Worm (Caenorhabditis elegans): ENCODE data around the gene C32A9.1.

The C32A9.1 gene

DNA sequence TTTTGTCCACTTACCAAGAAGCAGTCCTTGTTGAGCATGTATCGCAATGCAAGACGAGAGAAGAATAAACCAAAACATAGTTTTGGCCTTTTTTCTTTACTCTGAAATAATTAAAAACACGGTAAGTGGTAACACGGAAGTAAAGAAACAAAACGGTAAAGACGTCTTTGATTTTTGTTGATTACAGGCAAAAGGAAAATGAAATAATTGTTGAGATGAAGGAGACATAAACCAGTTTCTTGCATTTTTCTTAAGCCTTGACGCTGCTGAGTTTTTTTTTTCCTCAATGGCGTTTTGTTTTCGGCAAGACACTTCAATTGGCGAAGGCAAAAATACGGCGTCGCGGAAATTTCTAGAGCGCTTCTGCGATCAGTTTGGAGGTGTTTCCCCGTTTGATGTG is 23.1 kb downstream of the C32A9.1 start, which contains the start of gene zipt-13:
Gene zipt-13, minus strand, starts transcription at position 101 of the 400 bp plus-strand sequence.
- TF ChIP-seq cog-1 (tag; optimal IDR thresholded peaks at IDR 0.05) (no peak), flt-1 (GFP tag; IDR thresholded peaks at IDR 0.05) (no peak), med-1 (GFP tag; optimal IDR thresholded peaks at IDR 0.05; ENCODE audit: insufficient read depth) (no peak), T22C8.4 (GFP tag; IDR thresholded peaks at IDR 0.05) (no peak), tab-1 (GFP tag; IDR thresholded peaks at IDR 0.05) (no peak), ztf-29 (GFP tag; IDR thresholded peaks at IDR 0.05) (no peak), ref-1 (GFP tag; conservative IDR thresholded peaks at IDR 0.05) (no peak), klf-2 (GFP tag; conservative IDR thresholded peaks at IDR 0.05) (no peak), ztf-23 (GFP tag; IDR thresholded peaks at IDR 0.05) (no peak)

DNA sequence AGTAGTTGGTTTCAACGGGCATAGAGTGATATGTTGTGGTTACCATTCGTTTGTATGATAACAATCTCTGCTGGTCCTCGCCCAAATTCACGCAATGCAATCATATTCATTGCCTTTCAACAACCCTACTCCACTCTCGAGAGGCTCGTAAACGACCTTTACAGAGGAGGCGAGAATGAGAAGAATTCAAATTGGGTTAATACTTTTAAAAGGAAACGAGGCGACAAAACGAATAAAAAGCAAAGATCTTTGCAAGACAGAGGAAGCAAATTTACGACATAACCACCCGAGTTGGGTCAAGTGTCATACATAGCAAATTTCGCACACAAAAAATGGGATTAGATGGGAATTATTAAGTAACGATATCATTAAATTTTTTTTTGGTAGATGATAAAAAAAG is 27.5 kb downstream of the C32A9.1 start:
- TF ChIP-seq ref-1 (GFP tag; conservative IDR thresholded peaks at IDR 0.05) (no peak), cog-1 (tag; optimal IDR thresholded peaks at IDR 0.05) (no peak), ztf-29 (GFP tag; IDR thresholded peaks at IDR 0.05) (no peak), flt-1 (GFP tag; IDR thresholded peaks at IDR 0.05) (no peak), ztf-23 (GFP tag; IDR thresholded peaks at IDR 0.05) (no peak), med-1 (GFP tag; optimal IDR thresholded peaks at IDR 0.05; ENCODE audit: insufficient read depth) (no peak), tab-1 (GFP tag; IDR thresholded peaks at IDR 0.05) (no peak), klf-2 (GFP tag; conservative IDR thresholded peaks at IDR 0.05) (no peak), T22C8.4 (GFP tag; IDR thresholded peaks at IDR 0.05) (no peak)

DNA sequence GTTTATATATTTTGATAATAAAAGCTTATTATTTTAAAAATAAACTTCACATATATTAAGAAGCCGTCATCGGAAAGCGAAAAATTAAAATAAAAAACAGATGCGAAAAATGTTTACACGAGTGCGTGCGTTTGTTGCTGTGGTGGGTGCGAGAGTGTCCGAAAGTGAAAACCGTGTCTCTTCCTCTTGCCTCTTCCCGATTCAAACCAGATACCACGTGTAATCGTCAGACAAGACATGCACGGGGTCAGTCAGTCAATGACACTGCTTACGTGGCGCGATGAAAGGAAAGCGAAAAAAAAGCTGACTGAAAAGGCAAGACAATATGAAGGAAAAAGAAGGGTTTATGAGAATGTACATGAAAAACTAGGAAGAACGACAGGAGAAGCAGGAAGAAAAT is 29.1 kb downstream of the C32A9.1 start:
- TF ChIP-seq tab-1 (GFP tag; IDR thresholded peaks at IDR 0.05): no peak

DNA sequence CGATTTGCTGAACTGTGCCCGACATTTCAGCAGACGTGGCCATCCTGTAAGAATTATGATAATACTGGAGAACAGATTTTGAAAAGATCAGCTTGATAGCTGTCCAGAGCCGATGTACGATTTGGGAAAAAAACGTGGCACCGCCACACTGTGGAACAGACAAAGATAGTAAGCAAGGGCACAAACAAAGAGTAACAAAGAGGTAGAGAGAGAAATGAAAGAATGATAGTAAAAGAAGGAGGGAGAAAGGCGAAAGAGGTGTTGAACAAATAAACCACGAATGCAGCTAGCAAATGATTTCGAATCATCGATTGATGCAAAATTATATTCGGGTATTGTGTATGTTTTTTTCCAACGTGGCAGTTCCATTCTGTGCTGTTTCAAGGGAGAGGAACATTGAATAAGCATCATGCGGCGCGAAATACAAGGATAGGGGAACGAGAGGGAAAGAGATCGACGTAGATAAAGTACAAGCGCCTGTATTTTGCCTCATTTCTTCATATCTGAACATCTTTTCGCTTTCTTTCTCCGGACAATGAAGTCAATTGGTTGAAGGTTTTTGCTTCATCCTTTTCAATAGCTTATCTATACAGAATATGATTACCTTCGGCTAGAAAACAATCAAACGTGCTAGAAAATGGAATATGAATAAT is 31.7 kb downstream of the C32A9.1 start, which contains the start of gene C14H10.3:
Gene C14H10.3, minus strand, starts transcription at position 44 of the 653 bp plus-strand sequence.
- TF ChIP-seq ref-1 (GFP tag; conservative IDR thresholded peaks at IDR 0.05) (no peak), cog-1 (tag; optimal IDR thresholded peaks at IDR 0.05) (no peak), flt-1 (GFP tag; IDR thresholded peaks at IDR 0.05) (no peak), tab-1 (GFP tag; IDR thresholded peaks at IDR 0.05) (no peak), med-1 (GFP tag; optimal IDR thresholded peaks at IDR 0.05; ENCODE audit: insufficient read depth) (no peak)

DNA sequence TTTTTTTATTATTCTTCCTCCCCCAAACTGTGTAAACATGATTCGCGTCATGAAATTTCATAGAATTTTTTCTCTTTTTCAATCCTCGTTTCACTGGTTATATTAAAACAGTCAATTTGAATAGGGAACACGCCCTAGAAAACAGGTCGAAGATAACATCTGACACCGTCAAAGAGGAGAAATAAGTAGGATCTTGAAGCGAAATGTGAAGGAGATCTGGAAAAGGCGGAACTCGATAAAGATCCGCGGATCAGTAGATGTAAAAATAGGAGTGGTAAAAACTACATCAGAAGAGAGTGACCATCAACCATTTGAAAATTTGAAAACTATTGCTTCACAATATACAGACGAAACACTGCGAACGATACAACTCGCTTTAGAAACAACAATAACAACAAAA is 32.7 kb downstream of the C32A9.1 start:
- TF ChIP-seq flt-1 (GFP tag; IDR thresholded peaks at IDR 0.05) (no peak), ztf-29 (GFP tag; IDR thresholded peaks at IDR 0.05) (no peak), T22C8.4 (GFP tag; IDR thresholded peaks at IDR 0.05) (no peak), klf-2 (GFP tag; conservative IDR thresholded peaks at IDR 0.05) (no peak), ztf-23 (GFP tag; IDR thresholded peaks at IDR 0.05) (no peak), cog-1 (tag; optimal IDR thresholded peaks at IDR 0.05) (no peak), ref-1 (GFP tag; conservative IDR thresholded peaks at IDR 0.05) (no peak), med-1 (GFP tag; optimal IDR thresholded peaks at IDR 0.05; ENCODE audit: insufficient read depth) (no peak), tab-1 (GFP tag; IDR thresholded peaks at IDR 0.05) (no peak)

DNA sequence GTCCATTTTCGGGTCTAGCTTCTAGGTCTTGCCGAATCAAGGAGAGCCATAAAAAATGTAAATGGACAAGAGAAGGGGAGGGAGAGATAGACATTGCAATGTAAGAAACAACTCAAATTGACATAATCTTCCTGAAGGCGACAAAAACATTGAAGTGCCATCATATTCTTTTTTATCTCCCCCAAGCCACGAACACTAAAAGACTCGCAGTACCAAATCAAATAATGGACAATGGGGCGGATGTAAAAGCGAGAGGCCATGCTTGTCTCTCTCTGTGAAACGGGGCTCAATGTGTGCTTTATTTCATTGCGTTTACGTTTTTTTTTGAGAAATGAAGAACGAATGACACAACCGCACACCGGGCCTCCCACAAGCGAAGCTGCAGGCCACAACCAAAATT is 34.1 kb downstream of the C32A9.1 start:
- TF ChIP-seq med-1 (GFP tag; optimal IDR thresholded peaks at IDR 0.05; ENCODE audit: insufficient read depth) (no peak), tab-1 (GFP tag; IDR thresholded peaks at IDR 0.05) (no peak), T22C8.4 (GFP tag; IDR thresholded peaks at IDR 0.05) (no peak), klf-2 (GFP tag; conservative IDR thresholded peaks at IDR 0.05) (no peak), ztf-29 (GFP tag; IDR thresholded peaks at IDR 0.05) (no peak), ref-1 (GFP tag; conservative IDR thresholded peaks at IDR 0.05) (no peak), ztf-23 (GFP tag; IDR thresholded peaks at IDR 0.05) (no peak), cog-1 (tag; optimal IDR thresholded peaks at IDR 0.05) (no peak), flt-1 (GFP tag; IDR thresholded peaks at IDR 0.05) (no peak)

DNA sequence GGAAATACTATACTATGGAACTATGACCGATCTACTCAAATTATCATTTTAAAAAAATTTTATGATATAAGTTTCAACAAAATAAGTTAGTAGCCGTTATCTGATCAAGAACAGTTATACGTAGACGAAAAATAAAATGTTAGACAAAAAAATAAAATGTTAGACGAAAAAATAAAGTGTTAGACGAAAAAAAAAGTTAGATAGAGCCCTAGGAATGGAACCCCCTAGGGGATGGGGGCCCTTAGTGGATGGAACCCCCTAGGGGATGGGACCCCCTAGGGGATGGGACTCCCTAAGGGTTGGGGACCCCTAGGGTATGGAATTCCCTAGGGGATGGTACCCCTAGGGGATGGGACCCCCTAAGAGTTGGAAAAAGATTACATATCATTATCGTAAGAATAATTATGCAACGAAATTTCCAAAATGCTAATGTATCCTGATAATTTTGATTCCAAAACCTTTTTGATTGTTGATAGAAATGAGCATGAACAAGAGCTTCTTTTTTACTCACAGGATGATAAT is 40.7 kb downstream of the C32A9.1 start:
- TF ChIP-seq cog-1 (tag; optimal IDR thresholded peaks at IDR 0.05): no peak
- no peak for TF ChIP-seq ref-1 (GFP tag; conservative IDR thresholded peaks at IDR 0.05)
- TF ChIP-seq med-1 (GFP tag; optimal IDR thresholded peaks at IDR 0.05; ENCODE audit: insufficient read depth): no peak
- no peak for TF ChIP-seq flt-1 (GFP tag; IDR thresholded peaks at IDR 0.05)
- no peak for TF ChIP-seq ztf-29 (GFP tag; IDR thresholded peaks at IDR 0.05)
- TF ChIP-seq tab-1 (GFP tag; IDR thresholded peaks at IDR 0.05): no peak
- no peak for TF ChIP-seq T22C8.4 (GFP tag; IDR thresholded peaks at IDR 0.05)
- TF ChIP-seq ztf-23 (GFP tag; IDR thresholded peaks at IDR 0.05): no peak
- TF ChIP-seq klf-2 (GFP tag; conservative IDR thresholded peaks at IDR 0.05): no peak

DNA sequence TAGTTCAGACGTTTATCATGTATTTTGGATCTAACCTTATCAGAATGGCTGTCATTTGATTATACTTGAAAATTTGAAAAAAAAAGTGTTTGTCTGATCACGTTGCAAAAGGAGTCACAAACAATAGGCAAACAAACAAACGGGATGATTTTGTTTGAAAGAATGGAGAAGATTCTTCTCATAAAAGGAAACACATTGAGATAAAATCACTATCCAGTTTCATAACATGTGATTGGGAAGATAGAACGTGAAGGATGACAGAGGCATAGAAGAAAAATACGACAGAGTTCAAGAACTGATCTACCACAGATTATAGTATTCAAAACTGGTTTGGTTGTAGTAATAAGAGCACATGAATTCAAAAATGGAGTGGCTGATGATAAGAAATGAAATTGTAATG is 41.2 kb downstream of the C32A9.1 start, which contains the start of gene F44A6.5:
Gene F44A6.5, minus strand, starts transcription at position 151 of the 400 bp plus-strand sequence.
- no peak for TF ChIP-seq flt-1 (GFP tag; IDR thresholded peaks at IDR 0.05)
- TF ChIP-seq ztf-23 (GFP tag; IDR thresholded peaks at IDR 0.05): no peak
- TF ChIP-seq tab-1 (GFP tag; IDR thresholded peaks at IDR 0.05): no peak
- no peak for TF ChIP-seq klf-2 (GFP tag; conservative IDR thresholded peaks at IDR 0.05)
- no peak for TF ChIP-seq T22C8.4 (GFP tag; IDR thresholded peaks at IDR 0.05)
- no peak for TF ChIP-seq ztf-29 (GFP tag; IDR thresholded peaks at IDR 0.05)
- TF ChIP-seq med-1 (GFP tag; optimal IDR thresholded peaks at IDR 0.05; ENCODE audit: insufficient read depth): no peak
- no peak for TF ChIP-seq ref-1 (GFP tag; conservative IDR thresholded peaks at IDR 0.05)
- TF ChIP-seq cog-1 (tag; optimal IDR thresholded peaks at IDR 0.05): no peak

DNA sequence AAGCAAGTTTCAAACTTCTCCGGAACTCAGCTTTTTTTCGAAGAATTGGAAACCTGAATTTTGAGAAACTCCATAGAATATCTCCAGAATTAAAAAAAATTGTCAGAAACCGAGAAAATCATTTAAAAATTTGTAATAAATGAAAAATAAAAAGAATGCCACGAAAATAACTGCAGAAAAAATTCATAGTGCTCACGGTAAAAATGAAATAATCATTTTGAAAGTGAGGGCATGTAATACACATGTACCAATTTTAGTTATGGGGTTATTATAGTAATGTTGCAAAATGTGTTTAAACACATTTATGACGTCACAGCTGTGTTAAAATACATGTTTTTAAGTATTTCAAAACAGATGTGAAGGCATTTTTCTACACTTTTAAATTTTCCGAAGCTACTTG is 43.1 kb downstream of the C32A9.1 start:
- no peak for TF ChIP-seq med-1 (GFP tag; optimal IDR thresholded peaks at IDR 0.05; ENCODE audit: insufficient read depth)
- TF ChIP-seq klf-2 (GFP tag; conservative IDR thresholded peaks at IDR 0.05): no peak
- no peak for TF ChIP-seq flt-1 (GFP tag; IDR thresholded peaks at IDR 0.05)
- no peak for TF ChIP-seq tab-1 (GFP tag; IDR thresholded peaks at IDR 0.05)
- TF ChIP-seq ztf-23 (GFP tag; IDR thresholded peaks at IDR 0.05): no peak
- no peak for TF ChIP-seq T22C8.4 (GFP tag; IDR thresholded peaks at IDR 0.05)
- no peak for TF ChIP-seq ref-1 (GFP tag; conservative IDR thresholded peaks at IDR 0.05)
- no peak for TF ChIP-seq cog-1 (tag; optimal IDR thresholded peaks at IDR 0.05)
- TF ChIP-seq ztf-29 (GFP tag; IDR thresholded peaks at IDR 0.05): no peak

DNA sequence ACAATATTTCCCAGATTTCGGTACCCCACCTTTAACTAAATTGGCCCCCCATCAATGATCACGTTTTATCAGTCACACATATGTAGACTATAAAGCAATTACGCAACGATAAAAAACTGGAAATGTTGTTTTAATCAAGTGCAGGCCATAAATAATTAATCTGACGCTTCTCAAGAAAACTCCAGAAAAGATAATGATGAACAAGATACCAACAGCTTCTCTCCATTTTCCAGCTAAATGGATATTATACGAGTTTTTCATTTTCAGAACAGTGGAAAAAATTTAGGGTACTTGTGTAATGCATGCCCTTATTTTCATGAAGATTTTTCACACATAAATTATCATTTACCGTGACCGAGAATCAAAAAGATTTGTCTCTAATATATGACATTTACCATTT is 43.6 kb downstream of the C32A9.1 start:
- TF ChIP-seq cog-1 (tag; optimal IDR thresholded peaks at IDR 0.05): no peak
- TF ChIP-seq ztf-23 (GFP tag; IDR thresholded peaks at IDR 0.05): no peak
- no peak for TF ChIP-seq tab-1 (GFP tag; IDR thresholded peaks at IDR 0.05)
- TF ChIP-seq med-1 (GFP tag; optimal IDR thresholded peaks at IDR 0.05; ENCODE audit: insufficient read depth): no peak
